Worm (Caenorhabditis elegans): ENCODE measurements around the gene subs-4.
A peak's percentile ranks its signal among the peaks of the same experiment; 100 is the strongest.

The subs-4 gene

ce11 chrIII:11334346-11334745 lies 47.7 kb upstream of the subs-4 start (continued):
- TF ChIP-seq ceh-62 (tag; optimal IDR thresholded peaks at IDR 0.05), result no peak
- TF ChIP-seq ceh-44 (GFP tag; IDR thresholded peaks at IDR 0.05), result no peak
- no peak for TF ChIP-seq daf-16 (GFP tag; optimal IDR thresholded peaks at IDR 0.05)
- no peak for TF ChIP-seq daf-16 (tag; optimal IDR thresholded peaks at IDR 0.05)
- no peak for TF ChIP-seq F26F4.8 (GFP tag; conservative IDR thresholded peaks at IDR 0.05)
- TF ChIP-seq daf-8 (GFP tag; IDR thresholded peaks at IDR 0.05), result no peak
- TF ChIP-seq spr-1 (tag; optimal IDR thresholded peaks at IDR 0.05), result no peak
- no peak for TF ChIP-seq F37D6.2 (tag; optimal IDR thresholded peaks at IDR 0.05)
- TF ChIP-seq mep-1 (tag; optimal IDR thresholded peaks at IDR 0.05), result peak; percentile 53
- no peak for TF ChIP-seq ces-1 (GFP tag; optimal IDR thresholded peaks at IDR 0.05)
- peak; percentile 65 for TF ChIP-seq set-16 (GFP tag; IDR thresholded peaks at IDR 0.05)
- peak; percentile 49 for TF ChIP-seq aha-1 (tag)
- TF ChIP-seq unc-39 (tag; optimal IDR thresholded peaks at IDR 0.05), result no peak

DNA sequence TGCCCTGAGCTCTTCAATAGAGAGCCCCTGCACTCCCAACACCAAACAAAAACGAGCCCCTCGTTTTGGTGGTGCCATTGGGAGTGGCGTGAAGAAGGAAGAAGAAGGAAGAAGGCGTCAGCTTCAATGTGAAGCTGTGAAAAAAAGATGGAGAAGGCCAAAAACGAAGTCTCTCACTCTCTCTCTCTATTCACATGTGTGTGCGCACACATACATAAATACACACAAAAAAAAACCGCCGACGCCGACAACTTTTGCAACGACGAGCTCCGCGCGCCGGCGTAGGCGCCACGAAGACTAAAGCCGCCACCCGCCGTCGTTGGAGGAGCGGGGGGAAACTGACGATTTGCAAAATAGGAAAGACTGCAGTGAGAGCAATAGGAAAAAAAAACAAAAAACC lies 46.0 kb upstream of the subs-4 start:
- TF ChIP-seq set-16 (GFP tag; IDR thresholded peaks at IDR 0.05) (peak; percentile 53), ceh-20 (GFP tag; IDR thresholded peaks at IDR 0.05) (0 out of 2 replicates have a peak, but pooled peaks have one; percentile 37), mdl-1 (tag; optimal IDR thresholded peaks at IDR 0.05) (peak in 1 of 2 experiments; percentile 22), nhr-76 (tag; optimal IDR thresholded peaks at IDR 0.05) (no peak), rbr-2 (tag; optimal IDR thresholded peaks at IDR 0.05) (peak; percentile 28), lin-39 (tag; optimal IDR thresholded peaks at IDR 0.05) (no peak), hmg-1.1 (GFP tag; IDR thresholded peaks at IDR 0.05) (peak; percentile 45; the same call in 1 of the 2 replicates), sdz-12 (GFP tag; optimal IDR thresholded peaks at IDR 0.05) (no peak), lsy-2 (tag; optimal IDR thresholded peaks at IDR 0.05) (peak in 1 of 2 experiments; percentile 43), fkh-10 (GFP tag; optimal IDR thresholded peaks at IDR 0.05) (peak; percentile 6)

- TF ChIP-seq T26A8.4 (GFP tag; IDR thresholded peaks at IDR 0.05) (no peak), nhr-6 (tag; optimal IDR thresholded peaks at IDR 0.05) (no peak), zfp-2 (tag; optimal IDR thresholded peaks at IDR 0.05) (no peak), zip-11 (GFP tag; IDR thresholded peaks at IDR 0.05) (no peak), duxl-1 (tag; optimal IDR thresholded peaks at IDR 0.05; ENCODE audit: poor library complexity) (no peak), hlh-11 (tag; optimal IDR thresholded peaks at IDR 0.05) (no peak), nhr-28 (tag; optimal IDR thresholded peaks at IDR 0.05) (no peak), egl-43 (GFP tag; IDR thresholded peaks at IDR 0.05) (no peak)
These were observed 44.4 kb upstream of the subs-4 start for ce11 chrIII:11337627-11338026.

- peak in 1 of 2 experiments; percentile 95 for TF ChIP-seq unc-62 (GFP tag; optimal IDR thresholded peaks at IDR 0.05 in 1 of 2)
- TF ChIP-seq unc-62 (tag; optimal IDR thresholded peaks at IDR 0.05), result no peak
- no peak for TF ChIP-seq tag-97 (GFP tag; IDR thresholded peaks at IDR 0.05)
- TF ChIP-seq fos-1 (tag; optimal IDR thresholded peaks at IDR 0.05), result no peak
- TF ChIP-seq spr-1 (tag; optimal IDR thresholded peaks at IDR 0.05), result no peak
These were observed 40.6 kb upstream of the subs-4 start for ce11 chrIII:11341466-11341865.

- peak; percentile 54 for TF ChIP-seq dpl-1 (GFP tag; optimal IDR thresholded peaks at IDR 0.05)
- peak in 1 of 2 experiments; percentile 60 for TF ChIP-seq lsy-2 (tag; optimal IDR thresholded peaks at IDR 0.05)
- TF ChIP-seq dmd-6 (GFP tag; IDR thresholded peaks at IDR 0.05), result no peak
- no peak for TF ChIP-seq ztf-11 (tag; optimal IDR thresholded peaks at IDR 0.05)
- TF ChIP-seq mes-2 (tag; optimal IDR thresholded peaks at IDR 0.05; ENCODE audit: poor library complexity, severe bottlenecking), result peak; percentile 44
- no peak for TF ChIP-seq daf-12 (tag; optimal IDR thresholded peaks at IDR 0.05)
- no peak for TF ChIP-seq gei-8 (GFP tag; optimal IDR thresholded peaks at IDR 0.05)
- 0 out of 2 replicates have a peak, but pooled peaks have one; percentile 20 for TF ChIP-seq hmg-1.1 (GFP tag; IDR thresholded peaks at IDR 0.05)
- no peak for TF ChIP-seq unc-130 (GFP tag; optimal IDR thresholded peaks at IDR 0.05)
These were observed 39.0 kb upstream of the subs-4 start, which contains the start of the genes T28D6.6 and pen-2 for ce11 chrIII:11343041-11343440. Gene T28D6.6 (minus strand): TSS chrIII:11343108. Gene pen-2 (plus strand): TSS chrIII:11343322.
